Worm (Caenorhabditis elegans) whole organism, L2 larva: ENCODE results near the gene fbxb-37.
"Not testable (repeated sequence)": the region's sequence is repeated elsewhere in the genome, so short reads cannot be mapped to it uniquely, and the experiment has no call there.

Experiments used
- C34F6.9 ChIP-seq: fragments of 150-350 bp; optimal IDR thresholded peaks from 2 replicates; lab custom pipeline; 2014; ENCODE audit warnings: missing biosample characterization, missing genetic modification characterization
- F13H6.1 ChIP-seq: sonication (generic microtip); optimal IDR thresholded peaks from 2 replicates; lab custom pipeline; 2016; ENCODE audit warnings: missing genetic modification characterization, missing compliant biosample characterization
- R02D3.7 ChIP-seq: fragments of 150-350 bp; optimal IDR thresholded peaks from 2 replicates; lab custom pipeline; 2014; ENCODE audit warnings: missing biosample characterization, missing genetic modification characterization
- Y55F3AM.14 ChIP-seq: fragments of 200-800 bp; sonication (Bioruptor generic); optimal IDR thresholded peaks from 2 replicates; lab custom pipeline; 2018; ENCODE audit warnings: mild to moderate bottlenecking, missing genetic modification characterization, missing compliant biosample characterization
- ZK546.5 ChIP-seq: sonication (generic microtip); optimal IDR thresholded peaks from 2 replicates; lab custom pipeline; 2017; ENCODE audit warnings: missing biosample characterization, missing genetic modification characterization
- blmp-1 ChIP-seq: sonication (generic microtip); optimal IDR thresholded peaks from 2 replicates; lab custom pipeline; 2017; ENCODE audit warnings: missing genetic modification characterization, mild to moderate bottlenecking, missing compliant biosample characterization, antibody characterized with exemption, moderate library complexity; ENCODE audit not compliant: insufficient read depth
- ceh-16 ChIP-seq: fragments of 150-350 bp; optimal IDR thresholded peaks from 2 replicates; lab custom pipeline; 2014; ENCODE audit warnings: missing biosample characterization, missing genetic modification characterization
- crh-2 ChIP-seq: sonication (generic microtip); optimal IDR thresholded peaks from 2 replicates; lab custom pipeline; 2017; ENCODE audit warnings: missing biosample characterization, missing genetic modification characterization
- egl-27 ChIP-seq: sonication (generic microtip); optimal IDR thresholded peaks from 3 replicates; lab custom pipeline; 2017; ENCODE audit warnings: missing biosample characterization, missing genetic modification reagents, missing genetic modification characterization
- elt-1 ChIP-seq: fragments of 150-350 bp; optimal IDR thresholded peaks from 2 replicates; lab custom pipeline; 2014; ENCODE audit warnings: missing biosample characterization, missing genetic modification characterization
- gmeb-1 ChIP-seq: fragments of 150-350 bp; optimal IDR thresholded peaks from 2 replicates; lab custom pipeline; 2014; ENCODE audit warnings: missing biosample characterization, missing genetic modification characterization
- lin-13 ChIP-seq: fragments of 150-350 bp; optimal IDR thresholded peaks from 2 replicates; lab custom pipeline; 2014; ENCODE audit warnings: missing biosample characterization, missing genetic modification reagents, missing genetic modification characterization
- lin-39 ChIP-seq: fragments of 150-350 bp; optimal IDR thresholded peaks from 2 replicates; lab custom pipeline; 2014; ENCODE audit warnings: missing biosample characterization, missing genetic modification reagents, missing genetic modification characterization
- lsy-2 ChIP-seq, 2 experiments: fragments of 150-350 bp in 1 of 2; sonication (generic microtip) in 1 of 2; optimal IDR thresholded peaks; 2 replicates each; lab custom pipeline; 2014 to 2017; ENCODE audit warnings: missing biosample characterization in 2 of 2, missing genetic modification characterization in 2 of 2
- mbf-1 ChIP-seq: sonication (generic microtip); optimal IDR thresholded peaks from 2 replicates; lab custom pipeline; 2017; ENCODE audit warnings: missing biosample characterization, missing genetic modification characterization
- mdl-1 ChIP-seq, 2 experiments: fragments of 150-350 bp in 1 of 2; sonication (generic microtip) in 1 of 2; optimal IDR thresholded peaks; 2 replicates each; lab custom pipeline; 2017; ENCODE audit warnings: missing biosample characterization in 2 of 2, missing genetic modification characterization in 2 of 2
- nhr-10 ChIP-seq: sonication (generic microtip); optimal IDR thresholded peaks from 2 replicates; lab custom pipeline; 2017; ENCODE audit warnings: missing biosample characterization, missing genetic modification characterization
- nhr-11 ChIP-seq: fragments of 150-350 bp; optimal IDR thresholded peaks from 2 replicates; lab custom pipeline; 2014; ENCODE audit warnings: missing biosample characterization, missing genetic modification characterization
- nhr-12 ChIP-seq: fragments of 150-350 bp; optimal IDR thresholded peaks from 2 replicates; lab custom pipeline; 2014; ENCODE audit warnings: missing biosample characterization, missing genetic modification characterization
- nhr-23 ChIP-seq: fragments of 150-350 bp; optimal IDR thresholded peaks from 2 replicates; lab custom pipeline; 2014; ENCODE audit warnings: missing biosample characterization, missing genetic modification reagents, missing genetic modification characterization
- nhr-6 ChIP-seq: fragments of 150-350 bp; optimal IDR thresholded peaks from 2 replicates; lab custom pipeline; 2014; ENCODE audit warnings: missing biosample characterization, missing genetic modification characterization
- nhr-77 ChIP-seq: fragments of 150-350 bp; optimal IDR thresholded peaks from 2 replicates; lab custom pipeline; 2014; ENCODE audit warnings: missing biosample characterization, missing genetic modification characterization
- peb-1 ChIP-seq: fragments of 150-350 bp; optimal IDR thresholded peaks from 2 replicates; lab custom pipeline; 2014; ENCODE audit warnings: missing biosample characterization, missing genetic modification characterization
- sem-4 ChIP-seq: fragments of 150-350 bp; optimal IDR thresholded peaks from 2 replicates; lab custom pipeline; 2014; ENCODE audit warnings: missing biosample characterization, missing genetic modification reagents, missing genetic modification characterization
- skn-1 ChIP-seq: sonication (generic microtip); optimal IDR thresholded peaks from 2 replicates; lab custom pipeline; 2017; ENCODE audit warnings: missing biosample characterization, missing genetic modification characterization
- sma-3 ChIP-seq: sonication (generic microtip); optimal IDR thresholded peaks from 2 replicates; lab custom pipeline; 2016; ENCODE audit warnings: missing genetic modification reagents, missing genetic modification characterization, missing compliant biosample characterization
- sma-9 ChIP-seq, 2 experiments: fragments of 150-350 bp in 1 of 2; sonication (generic microtip) in 1 of 2; optimal IDR thresholded peaks; 2 replicates each; lab custom pipeline; 2014 to 2016; ENCODE audit warnings: missing genetic modification characterization in 2 of 2, mild to moderate bottlenecking in 1 of 2, missing biosample characterization in 1 of 2, missing compliant biosample characterization in 1 of 2, missing genetic modification reagents in 1 of 2, moderate library complexity in 1 of 2
- snpc-4 ChIP-seq: fragments of 150-350 bp; optimal IDR thresholded peaks from 2 replicates; lab custom pipeline; 2014; ENCODE audit warnings: missing biosample characterization, missing genetic modification characterization
- unc-55 ChIP-seq: fragments of 150-350 bp; sonication (generic microtip); optimal IDR thresholded peaks from 3 replicates; lab custom pipeline; 2014; ENCODE audit warnings: missing biosample characterization, missing genetic modification reagents, missing genetic modification characterization
- unc-62 ChIP-seq: fragments of 150-350 bp; optimal IDR thresholded peaks from 2 replicates; lab custom pipeline; 2014; ENCODE audit warnings: missing biosample characterization, missing genetic modification reagents, missing genetic modification characterization
- zag-1 ChIP-seq: fragments of 150-350 bp; optimal IDR thresholded peaks from 2 replicates; lab custom pipeline; 2014; ENCODE audit warnings: missing biosample characterization, missing genetic modification characterization
- ztf-1 ChIP-seq: fragments of 200-800 bp; sonication (Bioruptor generic); conservative IDR thresholded peaks from 2 replicates; pipeline ENCODE4 v1.3.6; 2022; ENCODE audit warnings: missing genetic modification characterization, missing compliant biosample characterization
- ztf-11 ChIP-seq: sonication (generic microtip); optimal IDR thresholded peaks from 2 replicates; lab custom pipeline; 2017; ENCODE audit warnings: missing biosample characterization, missing genetic modification characterization
- ztf-4 ChIP-seq: fragments of 150-350 bp; optimal IDR thresholded peaks from 2 replicates; lab custom pipeline; 2014; ENCODE audit warnings: missing biosample characterization, missing genetic modification characterization

The fbxb-37 gene

DNA sequence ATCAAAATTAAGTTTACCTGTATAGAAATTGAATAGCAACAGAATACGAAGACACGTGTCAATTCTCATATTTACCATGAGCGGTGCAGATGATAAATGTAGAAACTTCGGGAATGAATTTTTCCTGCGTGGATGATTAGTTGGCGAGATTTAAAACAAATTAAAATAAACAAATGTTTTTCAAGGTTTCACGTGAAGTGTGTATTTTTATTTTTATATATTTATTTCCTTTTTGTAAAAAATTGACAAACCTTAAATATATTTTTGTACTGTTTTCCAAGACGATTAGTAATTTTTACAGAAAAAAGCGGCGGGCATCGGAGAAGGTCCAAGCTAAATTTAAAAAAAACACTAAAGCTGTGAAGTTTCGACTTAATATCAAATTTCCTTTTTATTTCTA lies 18.2 kb downstream of the fbxb-37 start, which contains the start of gene F07E5.8:
TSS of gene F07E5.8 (minus strand) at position 101 of the 400 bp plus-strand sequence.
- no peak for TF ChIP-seq nhr-10
- no peak for TF ChIP-seq sma-3 (GFP tag; lab: Kevin White, UChicago)
- no peak for TF ChIP-seq gmeb-1 (tag; lab: Kevin White, UChicago)
- TF ChIP-seq nhr-11 (tag; lab: Kevin White, UChicago) = no peak
- no peak for TF ChIP-seq ZK546.5 (tag; lab: Kevin White, UChicago)
- no peak for TF ChIP-seq unc-62
- no peak for TF ChIP-seq egl-27 (tag; lab: Kevin White, UChicago)
- TF ChIP-seq nhr-12 (tag; lab: Kevin White, UChicago) = no peak
- TF ChIP-seq zag-1 (tag; lab: Kevin White, UChicago) = no peak
- no peak for TF ChIP-seq peb-1 (tag; lab: Kevin White, UChicago)
- no peak for TF ChIP-seq F13H6.1 (tag; lab: Kevin White, UChicago)
- no peak for TF ChIP-seq ztf-11

DNA sequence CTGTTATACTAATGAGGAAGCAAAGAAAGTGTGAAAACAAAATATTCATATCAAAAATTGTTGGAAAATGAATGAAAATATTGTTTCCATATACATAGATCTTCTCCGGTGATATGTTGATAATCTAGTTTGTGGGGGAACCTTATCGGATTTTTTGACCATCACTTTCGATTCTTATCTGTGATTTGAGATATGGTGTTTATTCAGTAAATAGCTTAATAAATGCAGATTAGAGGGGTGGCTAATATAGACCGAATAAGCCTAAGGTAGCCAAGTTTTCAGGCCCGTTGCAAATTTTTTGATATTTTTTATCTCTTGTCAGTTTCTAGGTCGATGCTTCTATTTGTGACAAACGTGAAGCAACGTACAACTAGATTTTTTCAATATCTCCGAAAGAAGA lies 22.2 kb downstream of the fbxb-37 start, which contains the start of gene F07E5.7:
TSS of gene F07E5.7 (minus strand) at position 101 of the 400 bp plus-strand sequence.
- TF ChIP-seq ztf-1 (GFP tag; lab: Robert Waterston, UW) (no peak), gmeb-1 (tag; lab: Kevin White, UChicago) (no peak), C34F6.9 (tag; lab: Kevin White, UChicago) (no peak)
- TF ChIP-seq, all 48 proteins: peak for 0

ce11 chrII:2067451-2068021 lies 26.1 kb downstream of the fbxb-37 start, which contains the start of gene F07E5.12:
TSS of gene F07E5.12 (plus strand) at chrII:2067971.
- TF ChIP-seq lsy-2 (tag; optimal IDR thresholded peaks at IDR 0.05; lab: Kevin White, UChicago); blmp-1 (tag; lab: Kevin White, UChicago); mdl-1 (tag; optimal IDR thresholded peaks at IDR 0.05; lab: Kevin White, UChicago): not testable (repeated sequence)
- TF ChIP-seq, all 48 proteins: peak for 0; not testable (repeated sequence) for 48

DNA sequence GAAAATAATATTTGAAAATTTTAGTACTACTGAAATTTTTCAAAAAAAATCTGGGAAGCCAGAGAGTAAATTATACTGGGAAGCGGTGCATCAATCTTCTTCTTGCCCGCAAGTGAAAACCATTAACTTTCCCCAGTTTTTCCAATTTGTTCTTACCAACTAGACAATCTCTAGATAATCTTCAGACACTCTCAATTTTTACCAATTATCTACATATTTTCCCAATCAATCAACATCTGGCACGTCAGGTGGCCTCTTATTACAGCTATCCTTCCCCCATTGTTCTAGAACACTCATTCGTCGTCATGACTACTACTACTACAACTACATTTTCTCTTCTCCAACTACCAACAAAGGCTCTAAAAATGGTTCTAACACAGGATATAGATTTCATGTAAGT lies 29.2 kb downstream of the fbxb-37 start, which contains the start of gene fbxb-6:
TSS of gene fbxb-6 (plus strand) at position 301 of the 400 bp plus-strand sequence.
- no peak for TF ChIP-seq nhr-6 (tag; lab: Kevin White, UChicago)
- TF ChIP-seq nhr-23 (tag; lab: Kevin White, UChicago) = no peak
- no peak for TF ChIP-seq snpc-4
- TF ChIP-seq skn-1 (tag; lab: Kevin White, UChicago) = no peak
- no peak for TF ChIP-seq gmeb-1 (tag; lab: Kevin White, UChicago)
- TF ChIP-seq unc-55 (GFP tag; lab: Kevin White, UChicago) = no peak
- TF ChIP-seq lin-39 = no peak
- no peak for TF ChIP-seq sma-9 (GFP tag; optimal IDR thresholded peaks at IDR 0.05; lab: Kevin White, UChicago)
- TF ChIP-seq sma-9 (tag; optimal IDR thresholded peaks at IDR 0.05; lab: Kevin White, UChicago) = no peak
- no peak for TF ChIP-seq nhr-10
- no peak for TF ChIP-seq crh-2 (tag; lab: Kevin White, UChicago)
- TF ChIP-seq, all 48 proteins: peak for 0

DNA sequence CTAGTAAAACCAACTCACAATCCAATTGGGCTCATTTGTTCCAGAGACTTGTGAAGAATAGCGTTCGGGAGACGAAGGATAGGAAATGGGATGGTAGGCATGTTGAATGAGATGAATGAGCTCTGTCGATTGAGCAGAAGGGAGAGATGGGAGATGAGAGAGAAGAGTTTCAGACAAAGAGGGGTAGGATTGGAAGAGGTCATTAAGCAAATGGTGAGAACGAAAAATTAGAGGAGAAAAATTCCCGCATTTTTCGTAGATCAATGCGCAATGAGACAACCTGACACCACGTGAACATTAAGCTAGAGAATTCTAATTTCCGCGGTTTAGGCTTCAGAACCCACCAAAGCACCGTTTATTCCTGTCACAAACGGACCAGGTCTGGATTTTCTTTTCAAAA lies 29.7 kb downstream of the fbxb-37 start, which contains the start of gene F07E5.13:
TSS of gene F07E5.13 (minus strand) at position 101 of the 400 bp plus-strand sequence.
- TF ChIP-seq sem-4 (tag; lab: Kevin White, UChicago) (no peak), mbf-1 (tag; lab: Kevin White, UChicago) (no peak), elt-1 (tag; lab: Kevin White, UChicago) (no peak), Y55F3AM.14 (GFP tag; lab: Kevin White, UChicago) (no peak), ZK546.5 (tag; lab: Kevin White, UChicago) (no peak), ceh-16 (tag; lab: Kevin White, UChicago) (no peak), unc-55 (GFP tag; lab: Kevin White, UChicago) (no peak), nhr-6 (tag; lab: Kevin White, UChicago) (no peak), nhr-12 (tag; lab: Kevin White, UChicago) (no peak), R02D3.7 (no peak), snpc-4 (no peak), nhr-77 (no peak), gmeb-1 (tag; lab: Kevin White, UChicago) (no peak), F13H6.1 (tag; lab: Kevin White, UChicago) (no peak), lin-13 (GFP tag; lab: Kevin White, UChicago) (no peak), sma-9 (GFP tag; optimal IDR thresholded peaks at IDR 0.05; lab: Kevin White, UChicago) (no peak), sma-9 (tag; optimal IDR thresholded peaks at IDR 0.05; lab: Kevin White, UChicago) (no peak), ztf-4 (tag; lab: Kevin White, UChicago) (no peak)
